Fruit fly (Drosophila melanogaster) whole organism, embryonic: ENCODE results near the gene RpS28a.
A peak's percentile ranks its signal among the peaks of the same experiment; 100 is the strongest.

Source experiments
- CG10209 ChIP-seq: fragments of 200-800 bp; sonication (Bioruptor generic); optimal IDR thresholded peaks from 3 replicates; lab custom pipeline; 2017; ENCODE audit warnings: missing biosample characterization, mild to moderate bottlenecking, missing genetic modification characterization, missing genetic modification reagents
- CG10979 ChIP-seq: fragments of 200-800 bp; sonication (Bioruptor generic); optimal IDR thresholded peaks from 2 replicates; lab custom pipeline; 2018; ENCODE audit warnings: missing biosample characterization, mild to moderate bottlenecking, missing genetic modification characterization, moderate library complexity
- CG13296 ChIP-seq: fragments of 200-800 bp; sonication (Bioruptor generic); optimal IDR thresholded peaks from 3 replicates; lab custom pipeline; 2018; ENCODE audit warnings: missing biosample characterization, mild to moderate bottlenecking, missing genetic modification characterization
- CG14050 ChIP-seq: fragments of 200-800 bp; sonication (Bioruptor generic); IDR thresholded peaks from 3 replicates; pipeline ENCODE4 v1.3.6; 2022; ENCODE audit warnings: missing biosample characterization, missing genetic modification characterization
- CG1529 ChIP-seq: fragments of 200-800 bp; sonication (Bioruptor generic); optimal IDR thresholded peaks from 3 replicates; lab custom pipeline; 2018; ENCODE audit warnings: missing biosample characterization, missing genetic modification characterization
- CG15514 ChIP-seq: fragments of 200-800 bp; sonication (Bioruptor generic); optimal IDR thresholded peaks from 3 replicates; lab custom pipeline; 2017; ENCODE audit warnings: missing biosample characterization, missing genetic modification characterization, mild to moderate bottlenecking, moderate library complexity, missing genetic modification reagents
- CG18011 ChIP-seq: fragments of 200-800 bp; sonication (Bioruptor generic); optimal IDR thresholded peaks from 2 replicates; lab custom pipeline; 2017; ENCODE audit warnings: missing biosample characterization, missing genetic modification characterization, mild to moderate bottlenecking, moderate library complexity, missing genotype
- CG18619 ChIP-seq: fragments of 200-800 bp; sonication (Bioruptor generic); optimal IDR thresholded peaks from 3 replicates; lab custom pipeline; 2017; ENCODE audit warnings: missing biosample characterization, mild to moderate bottlenecking, missing genetic modification characterization
- CG30020 ChIP-seq: fragments of 200-800 bp; optimal IDR thresholded peaks from 2 replicates; lab custom pipeline; 2019; ENCODE audit warnings: missing biosample characterization, mild to moderate bottlenecking, missing genetic modification characterization, moderate library complexity
- CG3407 ChIP-seq: fragments of 200-800 bp; sonication (Bioruptor generic); optimal IDR thresholded peaks from 2 replicates; lab custom pipeline; 2018; ENCODE audit warnings: missing biosample characterization, mild to moderate bottlenecking, missing genetic modification characterization
- CG42726 ChIP-seq: fragments of 200-800 bp; sonication (Bioruptor generic); IDR thresholded peaks from 2 replicates; pipeline ENCODE4 v1.3.6; 2022; ENCODE audit warnings: missing biosample characterization, missing genetic modification characterization; ENCODE audit not compliant: partially characterized antibody
- CG4617 ChIP-seq: fragments of 200-800 bp; sonication (Bioruptor generic); optimal IDR thresholded peaks from 3 replicates; lab custom pipeline; 2016; ENCODE audit warnings: missing biosample characterization, missing genetic modification characterization, borderline replicate concordance
- CG8388 ChIP-seq: fragments of 200-800 bp; sonication (Bioruptor generic); optimal IDR thresholded peaks from 2 replicates; lab custom pipeline; 2019; ENCODE audit warnings: missing biosample characterization, mild to moderate bottlenecking, missing genetic modification characterization, moderate library complexity
- CG9876 ChIP-seq: fragments of 200-800 bp; sonication (Bioruptor generic); optimal IDR thresholded peaks from 2 replicates; lab custom pipeline; 2016; ENCODE audit warnings: missing biosample characterization, missing genetic modification characterization
- Chrac-16 ChIP-seq: fragments of 200-800 bp; sonication (Bioruptor generic); optimal IDR thresholded peaks from 3 replicates; lab custom pipeline; 2016; ENCODE audit warnings: missing biosample characterization, missing genetic modification characterization
- CkIIα-i1 ChIP-seq: fragments of 200-800 bp; sonication (Bioruptor generic); IDR thresholded peaks from 2 replicates; pipeline ENCODE4 v1.3.6; 2022; ENCODE audit warnings: missing biosample characterization, missing genetic modification characterization
- Fer2 ChIP-seq: fragments of 200-800 bp; sonication (Bioruptor generic); optimal IDR thresholded peaks from 2 replicates; lab custom pipeline; 2018; ENCODE audit warnings: missing biosample characterization, mild to moderate bottlenecking, missing genetic modification characterization, moderate library complexity
- HLH3B ChIP-seq: fragments of 200-800 bp; sonication (Bioruptor generic); IDR thresholded peaks from 2 replicates; pipeline ENCODE4 v1.3.6; 2022; ENCODE audit warnings: missing biosample characterization, missing genetic modification characterization
- Hr39 ChIP-seq: fragments of >200 bp; optimal IDR thresholded peaks from 2 replicates; lab custom pipeline; 2017
- Hr78 ChIP-seq, 2 experiments: fragments of 200-800 bp in 1 of 2; fragments of >200 bp in 1 of 2; sonication (Bioruptor generic) in 1 of 2; optimal IDR thresholded peaks; 2 replicates each; lab custom pipeline; 2017 to 2019; ENCODE audit warnings: missing biosample characterization in 2 of 2, missing genetic modification characterization in 2 of 2, mild to moderate bottlenecking in 1 of 2, moderate library complexity in 1 of 2
- Jarid2 ChIP-seq: fragments of 200-800 bp; sonication (Bioruptor generic); optimal IDR thresholded peaks from 3 replicates; lab custom pipeline; 2017; ENCODE audit warnings: mild to moderate bottlenecking, missing biosample characterization, missing genetic modification reagents, missing genetic modification characterization
- Mad ChIP-seq: fragments of 200-800 bp; sonication (Bioruptor generic); optimal IDR thresholded peaks from 2 replicates; lab custom pipeline; 2016; ENCODE audit warnings: missing biosample characterization, missing genetic modification characterization
- NFAT ChIP-seq: fragments of 200-800 bp; sonication (Bioruptor generic); IDR thresholded peaks from 2 replicates; pipeline ENCODE4 v1.3.6; 2022; ENCODE audit warnings: missing biosample characterization, missing genetic modification characterization
- Nf-YC ChIP-seq: fragments of 200-800 bp; optimal IDR thresholded peaks from 3 replicates; lab custom pipeline; 2019; ENCODE audit warnings: missing biosample characterization, mild to moderate bottlenecking, missing genetic modification characterization, moderate library complexity
- Scr ChIP-seq: fragments of 200-800 bp; sonication (Bioruptor generic); IDR thresholded peaks from 2 replicates; pipeline ENCODE4 v1.3.6; 2022; ENCODE audit warnings: missing biosample characterization, missing genetic modification characterization; ENCODE audit not compliant: partially characterized antibody
- Vsx1 ChIP-seq: fragments of 200-800 bp; sonication (Bioruptor generic); optimal IDR thresholded peaks from 2 replicates; lab custom pipeline; 2017; ENCODE audit warnings: missing biosample characterization, mild to moderate bottlenecking, missing genetic modification characterization, missing genetic modification reagents
- ara ChIP-seq: fragments of 200-800 bp; sonication (Bioruptor generic); IDR thresholded peaks from 2 replicates; pipeline ENCODE4 v1.3.6; 2022; ENCODE audit warnings: missing biosample characterization, missing genetic modification characterization
- ato ChIP-seq: fragments of 200-800 bp; sonication (Bioruptor generic); IDR thresholded peaks from 2 replicates; pipeline ENCODE4 v1.3.6; 2022; ENCODE audit warnings: missing biosample characterization, missing genetic modification characterization; ENCODE audit not compliant: partially characterized antibody
- bab2 ChIP-seq: fragments of 200-800 bp; sonication (Bioruptor generic); optimal IDR thresholded peaks from 2 replicates; lab custom pipeline; 2016; ENCODE audit warnings: missing biosample characterization, missing genetic modification characterization
- bsh ChIP-seq, 2 experiments: fragments of 200-800 bp; sonication (Bioruptor generic); optimal IDR thresholded peaks; 2 replicates each; lab custom pipeline; 2017 to 2018; ENCODE audit warnings: mild to moderate bottlenecking in 2 of 2, missing biosample characterization in 2 of 2, missing genetic modification characterization in 2 of 2, moderate library complexity in 1 of 2
- cas ChIP-seq: fragments of 200-800 bp; sonication (Bioruptor generic); IDR thresholded peaks from 2 replicates; pipeline ENCODE4 v1.3.6; 2022; ENCODE audit warnings: missing biosample characterization, missing genetic modification characterization
- danr ChIP-seq: fragments of 200-800 bp; sonication (Bioruptor generic); IDR thresholded peaks from 2 replicates; pipeline ENCODE4 v1.3.6; 2022; ENCODE audit warnings: missing biosample characterization, missing genetic modification characterization
- en ChIP-seq: fragments of 200-800 bp; sonication (Bioruptor generic); optimal IDR thresholded peaks from 2 replicates; lab custom pipeline; 2016; ENCODE audit warnings: missing biosample characterization, missing genetic modification characterization
- eve ChIP-seq, 2 experiments: fragments of >200 bp; optimal IDR thresholded peaks; 2 replicates each; lab custom pipeline; 2017; ENCODE audit warnings: missing biosample characterization in 2 of 2, missing genetic modification characterization in 2 of 2
- gce ChIP-seq: fragments of 200-800 bp; sonication (Bioruptor generic); IDR thresholded peaks from 3 replicates; pipeline ENCODE4 v1.3.6; 2022; ENCODE audit warnings: missing biosample characterization, missing genetic modification characterization
- gfzf ChIP-seq: fragments of 200-800 bp; sonication (Bioruptor generic); optimal IDR thresholded peaks from 2 replicates; lab custom pipeline; 2016; ENCODE audit warnings: missing biosample characterization, mild to moderate bottlenecking, missing genetic modification characterization, moderate library complexity
- insv ChIP-seq, 2 experiments: fragments of 200-800 bp; sonication (Bioruptor generic); optimal IDR thresholded peaks; 3 replicates each; lab custom pipeline; 2016 to 2018; ENCODE audit warnings: missing biosample characterization in 2 of 2, missing genetic modification characterization in 2 of 2
- jigr1 ChIP-seq: fragments of 200-800 bp; sonication (Bioruptor generic); IDR thresholded peaks from 3 replicates; pipeline ENCODE4 v1.3.6; 2022; ENCODE audit warnings: missing biosample characterization, missing genetic modification characterization
- klu ChIP-seq: fragments of 200-800 bp; sonication (Bioruptor generic); IDR thresholded peaks from 2 replicates; pipeline ENCODE4 v1.3.6; 2022; ENCODE audit warnings: missing biosample characterization, missing genetic modification characterization
- prd ChIP-seq, 3 experiments: fragments of >200 bp in 2 of 3; fragments of 200-800 bp in 1 of 3; sonication (Bioruptor generic) in 1 of 3; optimal IDR thresholded peaks in 2 of 3; IDR thresholded peaks in 1 of 3; 2 replicates in 2 of 3; 3 replicates in 1 of 3; pipeline versions ENCODE4 v1.3.6 to Lab custom; 2017 to 2022; ENCODE audit warnings: missing biosample characterization in 1 of 3, missing genetic modification characterization in 1 of 3
- pros ChIP-seq: fragments of 200-800 bp; sonication (Bioruptor generic); optimal IDR thresholded peaks from 3 replicates; lab custom pipeline; 2019; ENCODE audit warnings: missing biosample characterization, mild to moderate bottlenecking, missing genetic modification characterization, moderate library complexity
- salm ChIP-seq: fragments of 200-800 bp; sonication (Bioruptor generic); optimal IDR thresholded peaks from 2 replicates; lab custom pipeline; 2018; ENCODE audit warnings: missing biosample characterization, mild to moderate bottlenecking, missing genetic modification characterization
- schlank ChIP-seq: fragments of 200-800 bp; sonication (Bioruptor generic); optimal IDR thresholded peaks from 2 replicates; lab custom pipeline; 2018; ENCODE audit warnings: missing biosample characterization, mild to moderate bottlenecking, missing genetic modification characterization
- scrt ChIP-seq: fragments of 200-800 bp; sonication (Bioruptor generic); optimal IDR thresholded peaks from 2 replicates; lab custom pipeline; 2018; ENCODE audit warnings: missing biosample characterization, mild to moderate bottlenecking, missing genetic modification characterization, moderate library complexity
- tx ChIP-seq: fragments of 200-800 bp; sonication (Bioruptor generic); optimal IDR thresholded peaks from 2 replicates; lab custom pipeline; 2016; ENCODE audit warnings: missing biosample characterization, missing genetic modification characterization
- zfh1 ChIP-seq: fragments of 200-800 bp; sonication (Bioruptor generic); IDR thresholded peaks from 3 replicates; pipeline ENCODE4 v1.3.6; 2022; ENCODE audit warnings: missing biosample characterization, missing genetic modification characterization

RpS28a gene

dm6 chr3R:30046029-30047001 lies 23.9 kb upstream of the RpS28a start, which contains the start of the genes RpL32 and CG7943 (continued):
- 0 out of 2 replicates have a peak, but pooled peaks have one; percentile 57 for TF ChIP-seq CkIIα-i1 (GFP tag; lab: Robert Waterston, UW)
- no peak for TF ChIP-seq prd (optimal IDR thresholded peaks at IDR 0.05; lab: Kevin White, UChicago)
- peak; percentile 97 for TF ChIP-seq prd (GFP tag; IDR thresholded peaks at IDR 0.05; lab: Robert Waterston, UW)
- peak; percentile 100 for TF ChIP-seq CG42726 (GFP tag; lab: Robert Waterston, UW)
- TF ChIP-seq ara: peak; percentile 90
- peak; percentile 100 for TF ChIP-seq ato (GFP tag; lab: Robert Waterston, UW)
- peak; percentile 96 for TF ChIP-seq zfh1 (GFP tag; lab: Robert Waterston, UW)
- no peak for TF ChIP-seq Hr39 (lab: Kevin White, UChicago)
- TF ChIP-seq CG1529 (GFP tag; lab: Kevin White, UChicago): peak; percentile 71
- peak; percentile 90 for TF ChIP-seq en (GFP tag; lab: Kevin White, UChicago)
- TF ChIP-seq HLH3B (GFP tag; lab: Robert Waterston, UW): peak; percentile 93
- peak; percentile 89 for TF ChIP-seq Mad (GFP tag; lab: Kevin White, UChicago)
- TF ChIP-seq Hr78 (GFP tag; optimal IDR thresholded peaks at IDR 0.05; lab: Kevin White, UChicago): no peak
- peak; percentile 86 for TF ChIP-seq salm (tag; lab: Kevin White, UChicago)
- TF ChIP-seq CG10979 (tag; lab: Kevin White, UChicago): peak; percentile 88
- TF ChIP-seq danr (GFP tag; lab: Robert Waterston, UW): peak; percentile 91
- TF ChIP-seq CG10209 (GFP tag; lab: Kevin White, UChicago): peak; percentile 90
- peak; percentile 88 for TF ChIP-seq CG30020 (tag; lab: Kevin White, UChicago)
- TF ChIP-seq Scr (GFP tag; lab: Robert Waterston, UW): peak; percentile 100
- TF ChIP-seq CG8388 (GFP tag; lab: Kevin White, UChicago): peak; percentile 82
- TF ChIP-seq cas (GFP tag; lab: Robert Waterston, UW): peak; percentile 92
- peak in 1 of 2 experiments; percentile 77 for TF ChIP-seq eve (GFP tag; optimal IDR thresholded peaks at IDR 0.05; lab: Kevin White, UChicago)
- TF ChIP-seq tx: peak; percentile 83
- peak; percentile 66 for TF ChIP-seq CG4617 (GFP tag; lab: Kevin White, UChicago)
- peak; percentile 77 for TF ChIP-seq CG18011 (GFP tag; lab: Kevin White, UChicago)
- peak; percentile 79 for TF ChIP-seq gce (GFP tag; lab: Robert Waterston, UW)
- peak; percentile 91 for TF ChIP-seq CG14050 (GFP tag; lab: Robert Waterston, UW)
- peak; percentile 81 for TF ChIP-seq Chrac-16 (GFP tag; lab: Kevin White, UChicago)
- peak; percentile 54 for TF ChIP-seq pros (GFP tag; lab: Kevin White, UChicago)
- TF ChIP-seq bsh (GFP tag; optimal IDR thresholded peaks at IDR 0.05; lab: Kevin White, UChicago): peak in 1 of 2 experiments; percentile 84
- TF ChIP-seq Fer2 (tag; lab: Kevin White, UChicago): peak; percentile 92
- peak; percentile 87 for TF ChIP-seq scrt (GFP tag; lab: Kevin White, UChicago)
- TF ChIP-seq schlank (tag; lab: Kevin White, UChicago): peak; percentile 93
- peak; percentile 97 for TF ChIP-seq CG13296 (GFP tag; lab: Kevin White, UChicago)
- peak; percentile 81 for TF ChIP-seq CG3407 (GFP tag; lab: Kevin White, UChicago)
- TF ChIP-seq insv (GFP tag; optimal IDR thresholded peaks at IDR 0.05; lab: Kevin White, UChicago): peak in 1 of 2 experiments; percentile 74
- TF ChIP-seq NFAT (GFP tag; lab: Robert Waterston, UW): no peak; the same call in 1 of the 2 replicates
- TF ChIP-seq Jarid2 (GFP tag; lab: Kevin White, UChicago): peak; percentile 85
- TF ChIP-seq Vsx1: peak; percentile 89
- TF ChIP-seq klu (GFP tag; lab: Robert Waterston, UW): peak; percentile 88
- peak; percentile 94 for TF ChIP-seq CG15514 (GFP tag; lab: Kevin White, UChicago)
- TF ChIP-seq CG18619 (GFP tag; lab: Kevin White, UChicago): peak; percentile 94
- TF ChIP-seq bab2 (GFP tag; lab: Kevin White, UChicago): peak; percentile 98
- peak; percentile 86 for TF ChIP-seq Nf-YC
- peak; percentile 75 for TF ChIP-seq gfzf (GFP tag; lab: Kevin White, UChicago)
- peak; percentile 83 for TF ChIP-seq jigr1 (GFP tag; lab: Robert Waterston, UW)
- TF ChIP-seq CG9876 (GFP tag; lab: Kevin White, UChicago): peak; percentile 97
